Worm (Caenorhabditis elegans) whole organism, midembryonic: ENCODE measurements around the gene srbc-65.

Experiments used
- flt-1 ChIP-seq: fragments of 200-800 bp; sonication (Bioruptor generic); IDR thresholded peaks from 2 replicates; pipeline ENCODE4 v1.3.6; 2022; ENCODE audit warnings: missing genetic modification characterization, missing compliant biosample characterization
- med-1 ChIP-seq: sonication (generic microtip); optimal IDR thresholded peaks from 2 replicates; lab custom pipeline; 2017; ENCODE audit warnings: missing genetic modification characterization, mild to moderate bottlenecking, missing compliant biosample characterization, antibody characterized with exemption, missing genetic modification reagents; ENCODE audit not compliant: insufficient read depth
- tab-1 ChIP-seq: fragments of 200-800 bp; sonication (Bioruptor generic); IDR thresholded peaks from 2 replicates; pipeline ENCODE4 v1.3.6; 2022; ENCODE audit warnings: missing genetic modification characterization, missing compliant biosample characterization
- ztf-23 ChIP-seq: fragments of 200-800 bp; sonication (Bioruptor generic); IDR thresholded peaks from 2 replicates; pipeline ENCODE4 v1.3.6; 2022; ENCODE audit warnings: missing genetic modification reagents, missing genetic modification characterization, missing compliant biosample characterization
- ztf-29 ChIP-seq: fragments of 200-800 bp; sonication (Bioruptor generic); IDR thresholded peaks from 2 replicates; pipeline ENCODE4 v1.3.6; 2022; ENCODE audit warnings: missing genetic modification reagents, missing genetic modification characterization, missing compliant biosample characterization

ce11 chrV:16539666-16540065, 11.1 kb upstream of the srbc-65 start:
- TF ChIP-seq ztf-29 (GFP tag; lab: Robert Waterston, UW) (no peak), med-1 (GFP tag; lab: Kevin White, UChicago) (no peak), ztf-23 (GFP tag; lab: Robert Waterston, UW) (no peak), flt-1 (no peak), tab-1 (GFP tag; lab: Robert Waterston, UW) (no peak)
